Worm (Caenorhabditis elegans) whole organism, L1 larva: ENCODE data around the gene str-64.

Experiments used
- alr-1 ChIP-seq: fragments of 200-800 bp; sonication (Bioruptor generic); optimal IDR thresholded peaks from 2 replicates; lab custom pipeline; 2018; ENCODE audit warnings: borderline replicate concordance, mild to moderate bottlenecking, missing genetic modification characterization, missing compliant biosample characterization
- ama-1 ChIP-seq: fragments of 150-350 bp; optimal IDR thresholded peaks from 2 replicates; lab custom pipeline; 2014
- dpl-1 ChIP-seq, 3 experiments: fragments of 150-350 bp in 2 of 3; sonication (generic microtip) in 1 of 3; optimal IDR thresholded peaks; 2 replicates each; lab custom pipeline; 2014 to 2017; ENCODE audit warnings: missing biosample characterization in 3 of 3, missing genetic modification characterization in 3 of 3, missing genetic modification reagents in 3 of 3
- fkh-10 ChIP-seq: sonication (generic microtip); optimal IDR thresholded peaks from 2 replicates; lab custom pipeline; 2017; ENCODE audit warnings: missing biosample characterization, missing genetic modification reagents, missing genetic modification characterization
- jun-1 ChIP-seq: fragments of 150-350 bp; optimal IDR thresholded peaks from 2 replicates; lab custom pipeline; 2014; ENCODE audit warnings: missing biosample characterization, missing genetic modification reagents, missing genetic modification characterization
- lin-13 ChIP-seq: fragments of 150-350 bp; optimal IDR thresholded peaks from 2 replicates; lab custom pipeline; 2014; ENCODE audit warnings: missing biosample characterization, missing genetic modification reagents, missing genetic modification characterization
- lin-39 ChIP-seq: fragments of 150-350 bp; optimal IDR thresholded peaks from 2 replicates; lab custom pipeline; 2014; ENCODE audit warnings: missing biosample characterization, missing genetic modification reagents, missing genetic modification characterization
- nhr-237 ChIP-seq: fragments of 150-350 bp; optimal IDR thresholded peaks from 2 replicates; lab custom pipeline; 2014; ENCODE audit warnings: missing biosample characterization, missing genetic modification characterization
- pqm-1 ChIP-seq: sonication (generic microtip); optimal IDR thresholded peaks from 3 replicates; lab custom pipeline; 2017; ENCODE audit warnings: missing biosample characterization, missing genetic modification characterization
- unc-62 ChIP-seq: fragments of 150-350 bp; optimal IDR thresholded peaks from 2 replicates; lab custom pipeline; 2014; ENCODE audit warnings: missing biosample characterization, missing genetic modification reagents, missing genetic modification characterization
- ztf-4 ChIP-seq: fragments of 150-350 bp; optimal IDR thresholded peaks from 2 replicates; lab custom pipeline; 2014; ENCODE audit warnings: missing biosample characterization, missing genetic modification characterization

DNA sequence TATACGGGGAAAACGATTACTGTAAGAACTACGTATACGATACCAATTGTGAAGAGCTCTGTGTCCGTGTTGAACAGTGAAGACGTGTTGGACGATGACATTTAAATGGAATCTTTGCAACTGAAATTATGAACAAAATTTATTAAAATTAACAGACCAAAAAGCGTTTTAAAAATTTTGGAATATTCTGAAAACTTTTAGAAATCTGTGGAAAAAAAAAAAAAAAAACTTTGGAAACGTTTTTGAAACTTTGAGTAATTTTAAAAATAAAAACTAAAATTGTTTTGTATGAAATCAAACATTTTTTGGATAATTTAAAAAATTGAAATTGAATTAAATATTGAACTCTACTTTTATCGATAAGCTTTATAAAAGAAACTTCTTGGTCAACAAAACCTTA, 27.0 kb upstream of the str-64 start, which contains the start of gene srt-63:
- TF ChIP-seq ztf-4 (tag; lab: Kevin White, UChicago) (no peak), ama-1 (lab: Kevin White, UChicago) (no peak), nhr-237 (no peak), alr-1 (tag; lab: Kevin White, UChicago) (no peak), dpl-1 (GFP tag; optimal IDR thresholded peaks at IDR 0.05; lab: Kevin White, UChicago) (no peak), lin-13 (GFP tag; lab: Kevin White, UChicago) (no peak), lin-39 (tag; lab: Kevin White, UChicago) (no peak), unc-62 (GFP tag; lab: Kevin White, UChicago) (no peak), fkh-10 (GFP tag; lab: Kevin White, UChicago) (no peak), jun-1 (tag; lab: Kevin White, UChicago) (no peak), pqm-1 (tag; lab: Kevin White, UChicago) (no peak)
